Worm (Caenorhabditis elegans) whole organism, young adult: ENCODE measurements around the gene C18E9.7.

Experiments used
- F55B11.4 ChIP-seq: sonication (generic microtip); optimal IDR thresholded peaks from 2 replicates; lab custom pipeline; 2016; ENCODE audit warnings: missing compliant biosample characterization, missing genetic modification characterization, borderline replicate concordance; ENCODE audit not compliant: insufficient read depth
- ceh-40 ChIP-seq: fragments of 200-800 bp; sonication (Bioruptor generic); IDR thresholded peaks from 2 replicates; pipeline ENCODE4 v1.3.6; 2022; ENCODE audit warnings: missing genetic modification characterization, missing compliant biosample characterization
- hlh-12 ChIP-seq: sonication (generic microtip); optimal IDR thresholded peaks from 2 replicates; lab custom pipeline; 2016; ENCODE audit warnings: missing genetic modification characterization, missing compliant biosample characterization
- nfya-2 ChIP-seq: fragments of 200-800 bp; sonication (Bioruptor generic); IDR thresholded peaks from 2 replicates; pipeline ENCODE4 v1.3.6; 2022; ENCODE audit warnings: missing genetic modification reagents, missing genetic modification characterization, missing compliant biosample characterization
- nhr-90 ChIP-seq: sonication (generic microtip); optimal IDR thresholded peaks from 2 replicates; lab custom pipeline; 2016; ENCODE audit warnings: missing genotype, mild to moderate bottlenecking, missing genetic modification characterization, missing compliant biosample characterization
- rcor-1 ChIP-seq: fragments of 200-800 bp; sonication (Bioruptor generic); IDR thresholded peaks from 2 replicates; pipeline ENCODE4 v1.3.6; 2022; ENCODE audit warnings: missing genetic modification reagents, missing genetic modification characterization, missing compliant biosample characterization
- unc-62 ChIP-seq: fragments of 150-350 bp; optimal IDR thresholded peaks from 2 replicates; lab custom pipeline; 2014; ENCODE audit warnings: missing biosample characterization, missing genetic modification reagents, missing genetic modification characterization

- TF ChIP-seq nhr-90 (tag; lab: Kevin White, UChicago) (no peak), F55B11.4 (tag; lab: Kevin White, UChicago) (no peak), hlh-12 (no peak), nfya-2 (GFP tag; lab: Robert Waterston, UW) (no peak), unc-62 (GFP tag; lab: Kevin White, UChicago) (no peak), ceh-40 (GFP tag; lab: Robert Waterston, UW) (no peak), rcor-1 (GFP tag; lab: Robert Waterston, UW) (no peak)
Measured at ce11 chrII:9005067-9005466, 22.5 kb upstream of the C18E9.7 start, which contains the start of gene F44G4.7.
